Fruit fly (Drosophila melanogaster): Measurements from ENCODE around the gene CG6310.

dm6 chr3L:11112427-11112826 lies 42.8 kb upstream of the CG6310 start:
- TF ChIP-seq insv (optimal IDR thresholded peaks at IDR 0.05) (no peak), psq (optimal IDR thresholded peaks at IDR 0.05) (no peak), h (optimal IDR thresholded peaks at IDR 0.05) (no peak), Sin3A (optimal IDR thresholded peaks at IDR 0.05) (no peak), ttk (optimal IDR thresholded peaks at IDR 0.05) (no peak)
